Fruit fly (Drosophila melanogaster) whole organism, embryonic: Measurements from ENCODE around the gene CG6689.
A peak's percentile ranks its signal among the peaks of the same experiment; 100 is the strongest.

Source experiments
- Asciz ChIP-seq: fragments of 200-800 bp; sonication (Bioruptor generic); optimal IDR thresholded peaks from 2 replicates; lab custom pipeline; 2017; ENCODE audit warnings: missing biosample characterization, mild to moderate bottlenecking, missing genetic modification characterization, missing genetic modification reagents
- B-H2 ChIP-seq: fragments of 200-800 bp; sonication (Bioruptor generic); optimal IDR thresholded peaks from 2 replicates; lab custom pipeline; 2018; ENCODE audit warnings: missing biosample characterization, mild to moderate bottlenecking, missing genetic modification characterization
- Blimp-1 ChIP-seq: fragments of 200-800 bp; sonication (Bioruptor generic); optimal IDR thresholded peaks from 3 replicates; lab custom pipeline; 2018; ENCODE audit warnings: missing biosample characterization, missing genetic modification characterization, mild to moderate bottlenecking, moderate library complexity, missing genetic modification reagents
- CG10321 ChIP-seq: fragments of 200-800 bp; sonication (Bioruptor generic); IDR thresholded peaks from 2 replicates; pipeline ENCODE4 v1.3.6; 2022; ENCODE audit warnings: missing biosample characterization, missing genetic modification characterization
- CG10431 ChIP-seq: fragments of 200-800 bp; sonication (Bioruptor generic); optimal IDR thresholded peaks from 3 replicates; lab custom pipeline; 2018; ENCODE audit warnings: missing biosample characterization, mild to moderate bottlenecking, missing genetic modification characterization
- CG12104 ChIP-seq: fragments of 200-800 bp; sonication (Bioruptor generic); optimal IDR thresholded peaks from 3 replicates; lab custom pipeline; 2016; ENCODE audit warnings: missing biosample characterization, missing genetic modification characterization
- CG13894 ChIP-seq: fragments of 200-800 bp; sonication (Bioruptor generic); optimal IDR thresholded peaks from 3 replicates; lab custom pipeline; 2018; ENCODE audit warnings: missing biosample characterization, mild to moderate bottlenecking, missing genetic modification characterization, moderate library complexity
- CG14710 ChIP-seq: fragments of 200-800 bp; sonication (Bioruptor generic); optimal IDR thresholded peaks from 3 replicates; lab custom pipeline; 2019; ENCODE audit warnings: missing biosample characterization, mild to moderate bottlenecking, missing genetic modification characterization, moderate library complexity
- CG14965 ChIP-seq: fragments of 200-800 bp; sonication (Bioruptor generic); optimal IDR thresholded peaks from 2 replicates; lab custom pipeline; 2016; ENCODE audit warnings: missing biosample characterization, missing genetic modification characterization, borderline replicate concordance
- CG1603 ChIP-seq: fragments of 200-800 bp; sonication (Bioruptor generic); optimal IDR thresholded peaks from 2 replicates; lab custom pipeline; 2019; ENCODE audit warnings: missing biosample characterization, mild to moderate bottlenecking, missing genetic modification characterization, moderate library complexity
- CG18599 ChIP-seq: fragments of 200-800 bp; sonication (Bioruptor generic); optimal IDR thresholded peaks from 3 replicates; lab custom pipeline; 2017; ENCODE audit warnings: missing biosample characterization, missing genetic modification characterization, mild to moderate bottlenecking, moderate library complexity, missing genetic modification reagents
- CG18764 ChIP-seq: fragments of 200-800 bp; sonication (Bioruptor generic); optimal IDR thresholded peaks from 3 replicates; lab custom pipeline; 2016; ENCODE audit warnings: missing biosample characterization, missing genetic modification characterization
- CG2120 ChIP-seq: fragments of 200-800 bp; sonication (Bioruptor generic); optimal IDR thresholded peaks from 3 replicates; lab custom pipeline; 2016; ENCODE audit warnings: missing biosample characterization, missing genetic modification characterization
- CG2678 ChIP-seq: fragments of 200-800 bp; sonication (Bioruptor generic); optimal IDR thresholded peaks from 3 replicates; lab custom pipeline; 2019; ENCODE audit warnings: missing biosample characterization, mild to moderate bottlenecking, missing genetic modification characterization, moderate library complexity
- CG2875 ChIP-seq: fragments of 200-800 bp; sonication (Bioruptor generic); optimal IDR thresholded peaks from 2 replicates; lab custom pipeline; 2017; ENCODE audit warnings: missing biosample characterization, mild to moderate bottlenecking, missing genetic modification characterization, missing genetic modification reagents
- CG32772 ChIP-seq: fragments of 200-800 bp; sonication (Bioruptor generic); IDR thresholded peaks from 2 replicates; pipeline ENCODE4 v1.3.6; 2022; ENCODE audit warnings: missing biosample characterization, missing genetic modification characterization
- CG3726 ChIP-seq: fragments of 200-800 bp; sonication (Bioruptor generic); IDR thresholded peaks from 3 replicates; pipeline ENCODE4, ENCODE4 v1.3.6; 2022; ENCODE audit warnings: missing biosample characterization, missing genetic modification characterization
- CG3838 ChIP-seq: fragments of 200-800 bp; sonication (Bioruptor generic); optimal IDR thresholded peaks from 3 replicates; lab custom pipeline; 2016; ENCODE audit warnings: missing biosample characterization, missing genetic modification characterization
- CG6813 ChIP-seq: fragments of 200-800 bp; sonication (Bioruptor generic); optimal IDR thresholded peaks from 2 replicates; lab custom pipeline; 2017; ENCODE audit warnings: missing biosample characterization, missing genetic modification characterization, mild to moderate bottlenecking, moderate library complexity, missing genetic modification reagents
- CG9817 ChIP-seq: fragments of 200-800 bp; sonication (Bioruptor generic); optimal IDR thresholded peaks from 2 replicates; lab custom pipeline; 2018; ENCODE audit warnings: missing biosample characterization, mild to moderate bottlenecking, missing genetic modification characterization, moderate library complexity
- Dp ChIP-seq: fragments of 200-800 bp; sonication (Bioruptor generic); optimal IDR thresholded peaks from 2 replicates; lab custom pipeline; 2018; ENCODE audit warnings: missing biosample characterization, mild to moderate bottlenecking, missing genetic modification characterization, moderate library complexity
- H15 ChIP-seq: fragments of 200-800 bp; sonication (Bioruptor generic); IDR thresholded peaks from 3 replicates; pipeline ENCODE4 v1.3.6; 2022; ENCODE audit warnings: missing biosample characterization, missing genetic modification characterization
- HHEX ChIP-seq: fragments of 200-800 bp; sonication (Bioruptor generic); optimal IDR thresholded peaks from 3 replicates; lab custom pipeline; 2017; ENCODE audit warnings: missing biosample characterization, mild to moderate bottlenecking, missing genetic modification characterization, missing genetic modification reagents
- Hmx ChIP-seq: fragments of 200-800 bp; sonication (Bioruptor generic); optimal IDR thresholded peaks from 2 replicates; lab custom pipeline; 2016; ENCODE audit warnings: missing biosample characterization, missing genetic modification characterization
- NC2α ChIP-seq: fragments of 200-800 bp; sonication (Bioruptor generic); optimal IDR thresholded peaks from 2 replicates; lab custom pipeline; 2016; ENCODE audit warnings: missing biosample characterization, missing genetic modification characterization
- Ptx1 ChIP-seq: fragments of 200-800 bp; sonication (Bioruptor generic); IDR thresholded peaks from 2 replicates; pipeline ENCODE4 v1.3.6; 2022; ENCODE audit warnings: missing biosample characterization, missing genetic modification characterization
- Rfx ChIP-seq: fragments of 200-800 bp; sonication (Bioruptor generic); IDR thresholded peaks from 2 replicates; pipeline ENCODE4 v1.3.6; 2022; ENCODE audit warnings: missing biosample characterization, missing genetic modification characterization
- Sry-β ChIP-seq: fragments of 200-800 bp; sonication (Bioruptor generic); optimal IDR thresholded peaks from 2 replicates; lab custom pipeline; 2018; ENCODE audit warnings: missing biosample characterization, mild to moderate bottlenecking, missing genetic modification characterization, moderate library complexity
- Ssrp ChIP-seq: fragments of 200-800 bp; sonication (Bioruptor generic); optimal IDR thresholded peaks from 2 replicates; lab custom pipeline; 2018; ENCODE audit warnings: missing biosample characterization, mild to moderate bottlenecking, missing genetic modification characterization, moderate library complexity
- TFAM ChIP-seq: fragments of 200-800 bp; sonication (Bioruptor generic); optimal IDR thresholded peaks from 2 replicates; lab custom pipeline; 2017; ENCODE audit warnings: missing biosample characterization, missing genetic modification characterization, inconsistent platforms
- abd-A ChIP-seq: fragments of 200-800 bp; sonication (Bioruptor generic); optimal IDR thresholded peaks from 3 replicates; lab custom pipeline; 2019; ENCODE audit warnings: missing biosample characterization, mild to moderate bottlenecking, missing genetic modification characterization, moderate library complexity
- ap ChIP-seq: fragments of 200-800 bp; sonication (Bioruptor generic); IDR thresholded peaks from 2 replicates; pipeline ENCODE4 v1.3.6; 2022; ENCODE audit warnings: missing biosample characterization, missing genetic modification characterization
- bbx ChIP-seq: fragments of 200-800 bp; sonication (Bioruptor generic); IDR thresholded peaks from 2 replicates; pipeline ENCODE4 v1.3.6; 2022; ENCODE audit warnings: missing biosample characterization, missing genetic modification characterization; ENCODE audit not compliant: partially characterized antibody
- bowl ChIP-seq: fragments of 200-800 bp; sonication (Bioruptor generic); IDR thresholded peaks from 2 replicates; pipeline ENCODE4 v1.3.6; 2022; ENCODE audit warnings: missing biosample characterization, missing genetic modification characterization
- cas ChIP-seq: fragments of 200-800 bp; sonication (Bioruptor generic); IDR thresholded peaks from 2 replicates; pipeline ENCODE4 v1.3.6; 2022; ENCODE audit warnings: missing biosample characterization, missing genetic modification characterization
- da ChIP-seq: fragments of 200-800 bp; sonication (Bioruptor generic); optimal IDR thresholded peaks from 2 replicates; lab custom pipeline; 2016; ENCODE audit warnings: missing biosample characterization, missing genetic modification characterization
- dpn ChIP-seq, 2 experiments: fragments of 200-800 bp; sonication (Bioruptor generic); optimal IDR thresholded peaks; 3 replicates each; lab custom pipeline; 2016; ENCODE audit warnings: missing biosample characterization in 2 of 2, missing genetic modification characterization in 2 of 2
- exex ChIP-seq: fragments of 200-800 bp; sonication (Bioruptor generic); optimal IDR thresholded peaks from 4 replicates; lab custom pipeline; 2018; ENCODE audit warnings: missing biosample characterization, mild to moderate bottlenecking, missing genetic modification characterization, moderate library complexity
- fd64A ChIP-seq: fragments of 200-800 bp; sonication (Bioruptor generic); optimal IDR thresholded peaks from 3 replicates; lab custom pipeline; 2018; ENCODE audit warnings: missing biosample characterization, mild to moderate bottlenecking, missing genetic modification characterization
- fru ChIP-seq: fragments of >200 bp; optimal IDR thresholded peaks from 2 replicates; lab custom pipeline; 2017
- jing ChIP-seq: fragments of 200-800 bp; sonication (Bioruptor generic); optimal IDR thresholded peaks from 2 replicates; lab custom pipeline; 2018; ENCODE audit warnings: missing biosample characterization, mild to moderate bottlenecking, missing genetic modification characterization
- ken ChIP-seq: fragments of 200-800 bp; sonication (Bioruptor generic); IDR thresholded peaks from 3 replicates; pipeline ENCODE4 v1.3.6; 2022; ENCODE audit warnings: missing biosample characterization, missing genetic modification characterization
- odd ChIP-seq: fragments of 200-800 bp; sonication (Bioruptor generic); optimal IDR thresholded peaks from 2 replicates; lab custom pipeline; 2017; ENCODE audit warnings: missing biosample characterization, mild to moderate bottlenecking, missing genetic modification characterization
- onecut ChIP-seq: fragments of 200-800 bp; sonication (Bioruptor generic); IDR thresholded peaks from 2 replicates; pipeline ENCODE4 v1.3.6; 2022; ENCODE audit warnings: missing biosample characterization, missing genetic modification characterization
- ro ChIP-seq: fragments of 200-800 bp; sonication (Bioruptor generic); IDR thresholded peaks from 2 replicates; pipeline ENCODE4 v1.3.6; 2022; ENCODE audit warnings: missing biosample characterization, missing genetic modification characterization
- scrt ChIP-seq: fragments of 200-800 bp; sonication (Bioruptor generic); optimal IDR thresholded peaks from 2 replicates; lab custom pipeline; 2018; ENCODE audit warnings: missing biosample characterization, mild to moderate bottlenecking, missing genetic modification characterization, moderate library complexity
- sna ChIP-seq: fragments of 200-800 bp; sonication (Bioruptor generic); IDR thresholded peaks from 2 replicates; pipeline ENCODE4 v1.3.6; 2022; ENCODE audit warnings: missing biosample characterization, missing genetic modification characterization; ENCODE audit not compliant: partially characterized antibody
- sob ChIP-seq: fragments of 200-800 bp; sonication (Bioruptor generic); IDR thresholded peaks from 2 replicates; pipeline ENCODE4 v1.3.6; 2022; ENCODE audit warnings: missing biosample characterization, missing genetic modification characterization
- tgo ChIP-seq: fragments of 200-800 bp; sonication (Bioruptor generic); IDR thresholded peaks from 3 replicates; pipeline ENCODE4 v1.3.6; 2022; ENCODE audit warnings: missing biosample characterization, missing genetic modification characterization
- tup ChIP-seq: fragments of 200-800 bp; sonication (Bioruptor generic); optimal IDR thresholded peaks from 2 replicates; lab custom pipeline; 2016; ENCODE audit warnings: missing biosample characterization, mild to moderate bottlenecking, missing genetic modification characterization, moderate library complexity
- twi ChIP-seq: fragments of 200-800 bp; optimal IDR thresholded peaks from 2 replicates; lab custom pipeline; 2019; ENCODE audit warnings: missing biosample characterization, mild to moderate bottlenecking, missing genetic modification characterization, moderate library complexity
- tx ChIP-seq: fragments of 200-800 bp; sonication (Bioruptor generic); optimal IDR thresholded peaks from 2 replicates; lab custom pipeline; 2016; ENCODE audit warnings: missing biosample characterization, missing genetic modification characterization

The CG6689 gene

DNA sequence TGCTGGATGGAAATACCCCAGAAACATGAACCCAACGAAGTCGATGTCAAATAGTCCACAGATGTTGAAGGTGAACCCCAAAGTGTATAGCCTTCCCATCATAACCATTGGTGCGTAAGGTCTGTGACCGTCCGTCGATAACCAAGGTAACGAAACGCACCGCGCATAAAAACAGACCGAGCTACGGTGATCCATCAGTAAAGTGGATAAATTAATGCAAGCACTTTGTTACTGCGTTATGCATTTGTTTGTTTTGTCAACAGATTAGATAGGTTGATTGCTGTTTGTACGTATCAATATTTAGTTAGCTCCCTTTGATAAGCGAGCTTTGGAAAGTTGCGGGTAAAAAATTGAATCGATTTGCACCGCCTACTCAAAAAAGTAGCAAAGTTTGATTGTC lies 41.6 kb downstream of the CG6689 start (continued):
- TF ChIP-seq Asciz (GFP tag; lab: Kevin White, UChicago) (peak; percentile 38), HHEX (GFP tag; lab: Kevin White, UChicago) (peak; percentile 17), TFAM (no peak), bowl (GFP tag; lab: Robert Waterston, UW) (no peak), ro (no peak), CG32772 (GFP tag; lab: Robert Waterston, UW) (0 out of 2 replicates have a peak, but pooled peaks have one; percentile 18), CG14710 (tag; lab: Kevin White, UChicago) (no peak), B-H2 (GFP tag; lab: Kevin White, UChicago) (no peak), fd64A (GFP tag; lab: Kevin White, UChicago) (peak; percentile 7), CG3838 (GFP tag; lab: Kevin White, UChicago) (no peak), scrt (GFP tag; lab: Kevin White, UChicago) (no peak), Sry-β (no peak), CG2120 (no peak), CG9817 (tag; lab: Kevin White, UChicago) (peak; percentile 5), CG10321 (GFP tag; lab: Robert Waterston, UW) (no peak), ken (no peak), bbx (no peak), CG18599 (GFP tag; lab: Kevin White, UChicago) (peak; percentile 22), Ptx1 (GFP tag; lab: Robert Waterston, UW) (peak; percentile 13; the same call in 1 of the 2 replicates), CG18764 (GFP tag; lab: Kevin White, UChicago) (no peak), H15 (no peak), CG6813 (GFP tag; lab: Kevin White, UChicago) (peak; percentile 23), dpn (GFP tag; optimal IDR thresholded peaks at IDR 0.05; lab: Kevin White, UChicago) (no peak), CG1603 (tag; lab: Kevin White, UChicago) (no peak), twi (tag; lab: Kevin White, UChicago) (no peak), CG13894 (tag; lab: Kevin White, UChicago) (no peak), da (GFP tag; lab: Kevin White, UChicago) (no peak), tgo (GFP tag; lab: Robert Waterston, UW) (no peak), CG10431 (GFP tag; lab: Kevin White, UChicago) (no peak), sna (GFP tag; lab: Robert Waterston, UW) (no peak), CG2875 (GFP tag; lab: Kevin White, UChicago) (no peak), abd-A (tag; lab: Kevin White, UChicago) (no peak), Ssrp (tag; lab: Kevin White, UChicago) (no peak), tx (GFP tag; lab: Kevin White, UChicago) (no peak), NC2α (GFP tag; lab: Kevin White, UChicago) (no peak), CG2678 (tag; lab: Kevin White, UChicago) (peak; percentile 28), odd (GFP tag; lab: Kevin White, UChicago) (no peak), exex (tag; lab: Kevin White, UChicago) (peak; percentile 42), fru (no peak), sob (no peak), Rfx (GFP tag; lab: Robert Waterston, UW) (no peak), ap (GFP tag; lab: Robert Waterston, UW) (no peak), CG3726 (no peak), onecut (GFP tag; lab: Robert Waterston, UW) (no peak), CG12104 (GFP tag; lab: Kevin White, UChicago) (no peak), Hmx (no peak), Blimp-1 (GFP tag; lab: Kevin White, UChicago) (no peak), cas (GFP tag; lab: Robert Waterston, UW) (no peak), tup (GFP tag; lab: Kevin White, UChicago) (no peak), CG14965 (GFP tag; lab: Kevin White, UChicago) (no peak), Dp (GFP tag; lab: Kevin White, UChicago) (no peak), jing (GFP tag; lab: Kevin White, UChicago) (no peak)
